Fruit fly (Drosophila melanogaster): Measurements from ENCODE around the gene CG3740.

The CG3740 gene

dm6 chrX:1627588-1627987, 41.5 kb downstream of the CG3740 start:
- TF ChIP-seq pdm3 (GFP tag; optimal IDR thresholded peaks at IDR 0.05) (no peak), Eip75B (GFP tag; optimal IDR thresholded peaks at IDR 0.05) (peak; percentile 65), svp (GFP tag) (peak; percentile 78), ss (GFP tag; optimal IDR thresholded peaks at IDR 0.05) (peak in 1 of 2 experiments; percentile 3), CG8632 (GFP tag; optimal IDR thresholded peaks at IDR 0.05) (peak; percentile 12), CG6163 (GFP tag; IDR thresholded peaks at IDR 0.05) (no peak), esn (GFP tag; optimal IDR thresholded peaks at IDR 0.05) (peak; percentile 1), Blimp-1 (GFP tag; optimal IDR thresholded peaks at IDR 0.05) (peak; percentile 36), Eip78C (GFP tag) (peak; percentile 86)

DNA sequence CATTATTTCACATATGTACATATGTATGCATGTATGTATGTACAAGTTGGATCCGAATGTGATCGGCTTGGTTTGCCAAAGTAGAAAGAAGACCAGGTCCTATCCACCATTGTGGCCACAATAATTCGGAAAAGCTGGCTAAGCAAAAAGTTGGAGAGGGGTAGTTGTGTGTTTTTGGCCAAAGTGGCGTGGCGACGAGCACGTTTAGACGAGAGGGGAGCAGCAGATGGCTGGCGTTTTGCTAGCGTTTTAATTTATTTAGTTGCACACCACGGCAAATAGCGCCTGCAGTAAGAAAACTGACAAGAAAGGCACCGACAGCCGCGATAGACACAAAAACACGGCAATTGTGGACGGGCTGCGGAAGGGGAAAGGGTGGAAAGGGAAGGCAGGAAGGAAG, 44.0 kb downstream of the CG3740 start:
- TF ChIP-seq Hr39 (GFP tag; optimal IDR thresholded peaks at IDR 0.05) (no peak), Hr4 (GFP tag; optimal IDR thresholded peaks at IDR 0.05) (no peak), CG6854 (GFP tag; optimal IDR thresholded peaks at IDR 0.05) (no peak), CG6792 (GFP tag; optimal IDR thresholded peaks at IDR 0.05) (no peak), CG32006 (GFP tag; optimal IDR thresholded peaks at IDR 0.05) (no peak), CG1621 (tag; optimal IDR thresholded peaks at IDR 0.05) (no peak), cyc (GFP tag; optimal IDR thresholded peaks at IDR 0.05) (no peak), CG31627 (GFP tag; optimal IDR thresholded peaks at IDR 0.05) (no peak), CG9139 (GFP tag; optimal IDR thresholded peaks at IDR 0.05) (no peak), Sox15 (GFP tag; optimal IDR thresholded peaks at IDR 0.05) (no peak), Ets96B (tag; optimal IDR thresholded peaks at IDR 0.05) (no peak), acj6 (GFP tag; optimal IDR thresholded peaks at IDR 0.05) (no peak), CG16779 (tag; optimal IDR thresholded peaks at IDR 0.05) (no peak), CG8319 (GFP tag; optimal IDR thresholded peaks at IDR 0.05) (no peak), lz (GFP tag; optimal IDR thresholded peaks at IDR 0.05) (no peak), CG11902 (GFP tag; optimal IDR thresholded peaks at IDR 0.05) (no peak), CG6163 (GFP tag; IDR thresholded peaks at IDR 0.05) (no peak), Ets21C (GFP tag; optimal IDR thresholded peaks at IDR 0.05) (no peak), CG7368 (GFP tag; optimal IDR thresholded peaks at IDR 0.05) (no peak), Blimp-1 (GFP tag; optimal IDR thresholded peaks at IDR 0.05) (no peak)

DNA sequence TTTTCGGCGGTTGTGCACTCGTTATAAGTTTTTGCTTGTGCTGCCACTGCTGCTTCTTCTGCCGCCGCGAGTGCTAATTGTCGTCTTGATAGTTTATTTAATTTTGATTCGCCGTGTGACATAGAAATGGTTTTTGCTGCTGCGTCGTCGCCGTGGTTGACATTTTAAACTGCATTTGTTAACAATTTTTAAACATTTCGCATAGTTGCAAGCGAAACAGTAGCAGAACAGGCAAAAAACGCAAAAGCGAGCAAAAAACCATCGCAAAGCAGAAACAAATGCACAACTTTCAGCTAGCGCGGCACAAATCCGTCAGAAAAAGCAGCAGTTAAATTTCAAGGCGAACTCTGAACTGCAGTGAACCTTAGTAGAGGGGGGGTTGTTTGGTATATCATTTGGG, 45.4 kb downstream of the CG3740 start:
- no peak for TF ChIP-seq svp (GFP tag)
- TF ChIP-seq fd59A (GFP tag; optimal IDR thresholded peaks at IDR 0.05) = no peak
- no peak for TF ChIP-seq OdsH (GFP tag; optimal IDR thresholded peaks at IDR 0.05)
- no peak for TF ChIP-seq CG32006 (GFP tag; optimal IDR thresholded peaks at IDR 0.05)
- no peak for TF ChIP-seq CG6792 (GFP tag; optimal IDR thresholded peaks at IDR 0.05)
- TF ChIP-seq Hr38 (GFP tag; optimal IDR thresholded peaks at IDR 0.05) = no peak
- no peak for TF ChIP-seq Lpt (GFP tag; optimal IDR thresholded peaks at IDR 0.05)
- no peak for TF ChIP-seq pdm3 (GFP tag; optimal IDR thresholded peaks at IDR 0.05)
- TF ChIP-seq Sox102F (GFP tag; optimal IDR thresholded peaks at IDR 0.05) = no peak
- no peak for TF ChIP-seq CG6276 (GFP tag; optimal IDR thresholded peaks at IDR 0.05)
- TF ChIP-seq CG10631 (GFP tag; optimal IDR thresholded peaks at IDR 0.05) = no peak
- no peak for TF ChIP-seq Sox15 (GFP tag; optimal IDR thresholded peaks at IDR 0.05)
- no peak for TF ChIP-seq cyc (GFP tag; optimal IDR thresholded peaks at IDR 0.05)
- TF ChIP-seq CG8319 (GFP tag; optimal IDR thresholded peaks at IDR 0.05) = no peak
- no peak for TF ChIP-seq Eip75B (GFP tag; optimal IDR thresholded peaks at IDR 0.05)
- no peak for TF ChIP-seq Gug (GFP tag; IDR thresholded peaks at IDR 0.05)
- no peak for TF ChIP-seq salr (GFP tag; optimal IDR thresholded peaks at IDR 0.05)
- TF ChIP-seq CG1621 (tag; optimal IDR thresholded peaks at IDR 0.05) = no peak

dm6 chrX:1623163-1623562, 45.9 kb downstream of the CG3740 start:
- TF ChIP-seq svp (GFP tag) (peak; percentile 30), CG15336 (GFP tag; IDR thresholded peaks at IDR 0.05) (no peak), Eip75B (GFP tag; optimal IDR thresholded peaks at IDR 0.05) (no peak), cyc (GFP tag; optimal IDR thresholded peaks at IDR 0.05) (no peak), CG3919 (GFP tag; optimal IDR thresholded peaks at IDR 0.05) (no peak), CG6854 (GFP tag; optimal IDR thresholded peaks at IDR 0.05) (peak; percentile 36), CG16779 (tag; optimal IDR thresholded peaks at IDR 0.05) (no peak), Eip78C (GFP tag) (peak; percentile 51), net (GFP tag; optimal IDR thresholded peaks at IDR 0.05) (peak; percentile 3), Lpt (GFP tag; optimal IDR thresholded peaks at IDR 0.05) (peak; percentile 3), Hr4 (GFP tag; optimal IDR thresholded peaks at IDR 0.05) (no peak), Blimp-1 (GFP tag; optimal IDR thresholded peaks at IDR 0.05) (peak; percentile 73), fd85E (GFP tag; optimal IDR thresholded peaks at IDR 0.05) (no peak), vri (GFP tag; optimal IDR thresholded peaks at IDR 0.05) (peak; percentile 16), ss (GFP tag; optimal IDR thresholded peaks at IDR 0.05) (no peak), CG6808 (GFP tag; optimal IDR thresholded peaks at IDR 0.05) (no peak), CG6276 (GFP tag; optimal IDR thresholded peaks at IDR 0.05) (no peak), CG10631 (GFP tag; optimal IDR thresholded peaks at IDR 0.05) (no peak), Ets21C (GFP tag; optimal IDR thresholded peaks at IDR 0.05) (no peak), Eip93F (GFP tag; optimal IDR thresholded peaks at IDR 0.05) (no peak), achi (GFP tag; optimal IDR thresholded peaks at IDR 0.05) (no peak)
